Worm (Caenorhabditis elegans): ENCODE data around the gene K08B12.3.

ce11 chrV:6270097-6270496 is 35.1 kb downstream of the K08B12.3 start:
- TF ChIP-seq unc-62 (GFP tag; optimal IDR thresholded peaks at IDR 0.05) (no peak), mab-5 (tag; optimal IDR thresholded peaks at IDR 0.05) (no peak), cnd-1 (tag; optimal IDR thresholded peaks at IDR 0.05) (no peak)
